Worm (Caenorhabditis elegans): Measurements from ENCODE around the gene F20C5.5.

DNA sequence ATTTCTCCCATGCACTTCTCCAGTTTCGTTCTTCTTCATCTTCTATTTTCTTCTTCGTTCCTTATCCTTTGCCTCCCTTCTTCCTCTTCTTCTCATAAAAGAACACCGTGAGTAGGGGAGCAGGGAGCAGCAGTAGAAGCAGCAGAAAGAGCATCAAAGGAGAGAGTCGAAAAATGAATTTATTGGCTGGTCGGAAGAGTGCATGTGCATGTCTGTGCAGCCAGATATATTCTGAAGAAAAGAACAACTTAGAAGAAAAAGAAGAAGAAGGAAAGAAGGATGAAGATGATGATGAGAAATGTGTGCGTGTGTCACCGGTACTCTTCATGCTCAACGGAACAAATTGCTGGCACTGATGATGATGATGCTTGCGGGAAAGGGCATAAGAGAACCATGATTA lies 26.8 kb upstream of the F20C5.5 start:
- no peak for TF ChIP-seq ztf-29 (GFP tag; IDR thresholded peaks at IDR 0.05)
- no peak for TF ChIP-seq flt-1 (GFP tag; IDR thresholded peaks at IDR 0.05)
- no peak for TF ChIP-seq ref-1 (GFP tag; conservative IDR thresholded peaks at IDR 0.05)
- TF ChIP-seq ztf-23 (GFP tag; IDR thresholded peaks at IDR 0.05) = no peak
- no peak for TF ChIP-seq klf-2 (GFP tag; conservative IDR thresholded peaks at IDR 0.05)

All from whole organism, midembryonic.